Worm (Caenorhabditis elegans) whole organism, midembryonic: ENCODE results near the gene unc-22.

ENCODE experiments used
- flt-1 ChIP-seq: fragments of 200-800 bp; sonication (Bioruptor generic); IDR thresholded peaks from 2 replicates; pipeline ENCODE4 v1.3.6; 2022; ENCODE audit warnings: missing genetic modification characterization, missing compliant biosample characterization
- klf-2 ChIP-seq: fragments of 200-800 bp; sonication (Bioruptor generic); conservative IDR thresholded peaks from 2 replicates; pipeline ENCODE4 v1.3.6; 2022; ENCODE audit warnings: missing genetic modification reagents, missing genetic modification characterization, missing compliant biosample characterization
- ref-1 ChIP-seq: fragments of 200-800 bp; sonication (Bioruptor generic); conservative IDR thresholded peaks from 2 replicates; pipeline ENCODE4 v1.3.6; 2022; ENCODE audit warnings: missing genetic modification reagents, missing genetic modification characterization, missing compliant biosample characterization
- tab-1 ChIP-seq: fragments of 200-800 bp; sonication (Bioruptor generic); IDR thresholded peaks from 2 replicates; pipeline ENCODE4 v1.3.6; 2022; ENCODE audit warnings: missing genetic modification characterization, missing compliant biosample characterization
- ztf-29 ChIP-seq: fragments of 200-800 bp; sonication (Bioruptor generic); IDR thresholded peaks from 2 replicates; pipeline ENCODE4 v1.3.6; 2022; ENCODE audit warnings: missing genetic modification reagents, missing genetic modification characterization, missing compliant biosample characterization

DNA sequence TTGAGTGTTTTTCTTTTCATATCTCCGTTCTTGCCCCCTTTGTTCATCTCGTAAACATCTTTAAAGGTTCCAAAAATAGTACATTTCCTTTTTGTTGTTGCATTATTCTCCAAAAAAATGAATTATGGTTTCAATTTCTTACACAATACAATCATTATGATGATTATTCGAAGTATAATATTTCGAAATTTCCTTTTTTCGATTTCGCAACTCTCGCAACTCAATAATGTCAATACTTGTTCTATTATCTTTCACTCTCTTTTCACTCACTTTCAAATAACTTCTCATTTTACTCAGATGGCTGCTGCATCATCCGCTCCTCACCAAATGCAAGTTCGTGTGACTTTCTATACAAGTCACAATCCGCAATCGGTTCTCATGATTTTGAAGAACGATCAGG is 23.2 kb upstream of the unc-22 start, which contains the start of gene sqst-1:
- TF ChIP-seq ref-1 (GFP tag; lab: Robert Waterston, UW) (no peak), klf-2 (no peak), tab-1 (GFP tag; lab: Robert Waterston, UW) (no peak), ztf-29 (GFP tag; lab: Robert Waterston, UW) (no peak), flt-1 (no peak)
